Fruit fly (Drosophila melanogaster) S2 (cell line): ENCODE data around the gene CG10949.

Experiments used
- CG8478 ChIP-seq: fragments of >200 bp; optimal IDR thresholded peaks from 2 replicates; lab custom pipeline; 2018
- CTCF ChIP-seq, 2 experiments: fragments of >200 bp; optimal IDR thresholded peaks; 2 replicates each; lab custom pipeline; 2018

- no peak for TF ChIP-seq CG8478
- no peak for TF ChIP-seq CTCF (optimal IDR thresholded peaks at IDR 0.05; lab: Kevin White, UChicago)
Measured at dm6 chr2L:20401408-20401807, 15.3 kb downstream of the CG10949 start.
